Worm (Caenorhabditis elegans): ENCODE measurements around the gene F18E3.12.

The F18E3.12 gene

DNA sequence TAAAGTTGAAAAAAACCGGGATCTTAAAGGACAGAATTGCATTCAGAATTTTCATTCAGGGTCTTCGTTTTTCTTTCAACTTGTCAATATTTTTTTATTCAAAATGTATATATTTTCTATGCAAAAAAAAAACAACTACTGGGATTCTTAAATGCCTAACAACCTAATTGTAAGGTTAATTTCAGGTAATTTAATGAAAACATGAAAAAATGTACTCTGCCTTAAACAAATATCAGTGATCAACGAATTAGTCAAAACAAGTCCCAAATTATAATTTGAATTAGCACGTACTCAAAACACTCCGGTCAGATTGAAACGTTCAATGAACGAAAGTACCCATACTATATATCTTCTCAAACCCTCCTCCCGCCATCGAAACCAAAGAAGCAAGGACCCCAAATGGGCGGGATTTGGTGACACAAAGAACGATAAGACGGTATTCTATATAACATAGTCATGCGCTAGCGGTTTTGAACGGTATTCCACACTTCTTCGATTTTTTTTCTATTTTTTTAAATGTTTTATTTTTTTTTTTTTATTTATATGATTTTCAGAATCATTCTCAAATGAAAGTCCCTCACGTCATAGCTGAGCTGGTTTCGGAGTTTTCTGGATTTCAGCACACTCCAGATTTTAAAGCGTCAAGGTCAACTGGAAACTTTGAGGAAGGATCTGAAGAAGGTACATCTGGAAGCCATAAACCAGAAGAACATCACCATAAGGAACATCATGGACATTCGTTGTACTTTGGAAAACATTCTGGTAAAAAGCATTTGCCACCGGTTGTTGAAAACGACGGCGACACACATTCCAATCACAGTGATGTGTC, 20.8 kb downstream of the F18E3.12 start, which contains the start of the genes ddo-2 and F25E5.8:
Gene ddo-2 (minus strand): TSS at position 330 of the 829 bp plus-strand sequence.
Gene F25E5.8 (plus strand): TSS at position 555 of the 829 bp plus-strand sequence.
- TF ChIP-seq aly-2 (tag; optimal IDR thresholded peaks at IDR 0.05) (no peak), nhr-43 (tag; optimal IDR thresholded peaks at IDR 0.05; ENCODE audit: poor library complexity, severe bottlenecking) (peak; percentile 46), nhr-23 (tag; optimal IDR thresholded peaks at IDR 0.05) (peak; percentile 70), nhr-25 (tag; optimal IDR thresholded peaks at IDR 0.05) (peak; percentile 14), hmg-11 (tag; optimal IDR thresholded peaks at IDR 0.05) (peak; percentile 11)

DNA sequence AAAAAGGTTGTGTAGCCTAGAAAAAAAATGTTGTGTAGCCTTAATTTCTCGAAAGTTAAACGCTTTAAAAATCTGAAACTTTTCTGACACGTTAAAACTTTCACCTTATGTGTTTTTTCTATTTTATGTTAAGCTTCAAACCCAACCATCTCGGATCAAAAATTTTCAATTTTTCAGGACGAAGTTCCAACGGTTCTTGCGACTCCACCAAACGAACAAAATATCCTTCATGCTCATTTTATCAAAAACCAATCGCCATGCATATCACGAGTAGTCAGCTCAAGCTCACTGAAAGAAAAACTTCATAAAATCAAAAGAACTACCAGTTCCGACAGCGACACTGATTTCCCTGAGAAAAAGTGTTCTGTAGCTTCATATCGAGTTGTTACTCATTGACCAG, 21.7 kb downstream of the F18E3.12 start:
- no peak for TF ChIP-seq eor-1 (tag; optimal IDR thresholded peaks at IDR 0.05)
- no peak for TF ChIP-seq lin-39 (tag; optimal IDR thresholded peaks at IDR 0.05)
- TF ChIP-seq pqm-1 (tag; optimal IDR thresholded peaks at IDR 0.05): no peak

DNA sequence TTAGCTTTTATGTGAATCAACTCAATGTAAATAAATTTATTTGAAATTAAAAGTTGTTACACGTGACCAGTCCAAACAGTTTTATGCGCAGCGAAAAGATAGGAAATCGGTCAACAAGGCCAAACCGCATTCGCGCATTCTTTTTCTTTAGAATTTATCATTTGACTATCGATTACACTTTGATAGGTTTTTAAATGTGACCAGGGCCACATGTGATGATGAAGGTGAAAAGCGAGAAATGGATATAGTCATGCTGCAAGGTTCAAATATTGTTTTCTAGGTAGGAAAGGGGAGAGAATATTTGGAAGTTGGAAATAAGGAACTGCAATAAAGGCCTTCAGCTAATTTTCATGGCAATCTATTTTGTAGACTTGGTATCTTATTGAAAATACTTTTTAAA, 22.1 kb downstream of the F18E3.12 start:
- peak in 2 of 3 experiments; percentile 14 to 91 for TF ChIP-seq elt-3 (tag; optimal IDR thresholded peaks at IDR 0.05)
- TF ChIP-seq jun-1 (tag; optimal IDR thresholded peaks at IDR 0.05): no peak
- TF ChIP-seq ztf-4 (tag; optimal IDR thresholded peaks at IDR 0.05): no peak
- no peak for TF ChIP-seq unc-39 (tag; optimal IDR thresholded peaks at IDR 0.05)
- no peak for TF ChIP-seq snpc-4 (tag; optimal IDR thresholded peaks at IDR 0.05)
- TF ChIP-seq nhr-25 (tag; optimal IDR thresholded peaks at IDR 0.05): peak; percentile 78
- TF ChIP-seq tbx-2 (tag; optimal IDR thresholded peaks at IDR 0.05): peak; percentile 28
- peak; percentile 16 for TF ChIP-seq nfya-1 (tag; optimal IDR thresholded peaks at IDR 0.05; ENCODE audit: insufficient read depth)
- TF ChIP-seq pqm-1 (tag; optimal IDR thresholded peaks at IDR 0.05): no peak
- TF ChIP-seq egl-27 (tag; optimal IDR thresholded peaks at IDR 0.05): no peak
- peak; percentile 90 for TF ChIP-seq nhr-43 (tag; optimal IDR thresholded peaks at IDR 0.05; ENCODE audit: poor library complexity, severe bottlenecking)
- TF ChIP-seq pha-4 (tag; optimal IDR thresholded peaks at IDR 0.05): peak; percentile 14
- TF ChIP-seq nhr-23 (tag; optimal IDR thresholded peaks at IDR 0.05): peak; percentile 72
- peak; percentile 98 for TF ChIP-seq ama-1 (optimal IDR thresholded peaks at IDR 0.05)
- no peak for TF ChIP-seq elt-1 (tag; optimal IDR thresholded peaks at IDR 0.05)
- no peak for TF ChIP-seq nhr-76 (tag; optimal IDR thresholded peaks at IDR 0.05)

DNA sequence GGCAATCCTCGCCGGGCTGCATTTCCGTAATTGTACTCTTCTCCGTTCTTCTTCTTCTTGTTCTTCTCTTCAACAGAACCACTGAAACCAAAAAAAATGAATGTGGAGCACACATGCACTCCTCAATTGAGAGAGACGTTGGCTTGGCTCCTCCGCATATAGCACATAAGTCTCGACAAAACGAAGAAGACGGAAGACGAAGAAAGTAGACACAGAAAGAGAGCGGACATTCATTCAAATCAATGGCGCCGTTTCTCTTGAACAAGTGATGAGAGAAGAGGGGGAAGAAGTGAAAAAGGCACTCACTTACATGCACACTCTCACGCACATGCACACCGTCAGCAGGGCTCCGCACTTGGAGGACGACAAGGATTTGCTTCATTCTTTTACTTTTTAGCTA, 22.8 kb downstream of the F18E3.12 start, which contains the start of gene F25E5.9:
Gene F25E5.9 (minus strand): TSS at position 382 of the 400 bp plus-strand sequence.
- TF ChIP-seq nhr-76 (tag; optimal IDR thresholded peaks at IDR 0.05) (no peak), jun-1 (tag; optimal IDR thresholded peaks at IDR 0.05) (no peak), tbx-2 (tag; optimal IDR thresholded peaks at IDR 0.05) (no peak), elt-3 (tag; optimal IDR thresholded peaks at IDR 0.05) (no peak), lin-15B (tag; optimal IDR thresholded peaks at IDR 0.05) (peak; percentile 7), sea-2 (GFP tag; optimal IDR thresholded peaks at IDR 0.05) (no peak), snpc-4 (tag; optimal IDR thresholded peaks at IDR 0.05) (peak; percentile 32), skn-1 (tag; optimal IDR thresholded peaks at IDR 0.05) (no peak), fkh-10 (GFP tag; optimal IDR thresholded peaks at IDR 0.05) (peak; percentile 28), nhr-23 (tag; optimal IDR thresholded peaks at IDR 0.05) (no peak), lin-39 (tag; optimal IDR thresholded peaks at IDR 0.05) (peak; percentile 3), ama-1 (optimal IDR thresholded peaks at IDR 0.05) (peak; percentile 10), ztf-11 (tag; optimal IDR thresholded peaks at IDR 0.05) (no peak), nfya-1 (tag; optimal IDR thresholded peaks at IDR 0.05; ENCODE audit: insufficient read depth) (peak; percentile 51), aly-2 (tag; optimal IDR thresholded peaks at IDR 0.05) (no peak)

DNA sequence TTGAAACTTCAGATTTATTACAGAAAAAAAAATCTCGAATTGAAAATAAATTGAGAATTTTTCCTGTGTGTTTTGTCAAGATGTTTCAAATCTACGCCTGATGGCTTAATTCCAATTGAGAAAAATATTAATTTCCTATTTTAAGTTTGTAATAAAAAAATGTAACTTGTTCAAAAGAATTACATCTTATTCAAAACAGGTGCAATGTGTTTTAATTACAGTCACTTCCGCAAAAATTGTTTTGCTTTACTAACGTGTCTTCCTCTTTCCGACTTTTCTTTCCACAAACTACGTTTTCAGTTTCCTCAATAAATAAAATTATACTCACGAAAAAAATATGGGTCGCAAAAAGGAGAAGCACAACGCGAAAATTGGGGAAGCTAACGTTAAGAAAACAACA, 23.2 kb downstream of the F18E3.12 start, which contains the start of gene F25E5.16:
Gene F25E5.16 (plus strand): TSS at position 301 of the 400 bp plus-strand sequence.
- TF ChIP-seq nhr-25 (tag; optimal IDR thresholded peaks at IDR 0.05) (no peak), elt-1 (tag; optimal IDR thresholded peaks at IDR 0.05) (no peak), ama-1 (optimal IDR thresholded peaks at IDR 0.05) (no peak), zag-1 (tag; optimal IDR thresholded peaks at IDR 0.05) (no peak), aly-2 (tag; optimal IDR thresholded peaks at IDR 0.05) (no peak), ceh-82 (tag; optimal IDR thresholded peaks at IDR 0.05) (no peak), nhr-12 (tag; optimal IDR thresholded peaks at IDR 0.05) (no peak), nfya-1 (tag; optimal IDR thresholded peaks at IDR 0.05; ENCODE audit: insufficient read depth) (no peak), fos-1 (tag; optimal IDR thresholded peaks at IDR 0.05) (no peak), sea-2 (GFP tag; optimal IDR thresholded peaks at IDR 0.05) (no peak), nhr-67 (tag; optimal IDR thresholded peaks at IDR 0.05) (no peak), eor-1 (tag; optimal IDR thresholded peaks at IDR 0.05) (no peak), fkh-10 (GFP tag; optimal IDR thresholded peaks at IDR 0.05) (no peak)
